Fruit fly (Drosophila melanogaster) whole organism, embryonic: Measurements from ENCODE around the gene CG2124.
A peak's percentile ranks its signal among the peaks of the same experiment; 100 is the strongest.

Source experiments
- CG10209 ChIP-seq: fragments of 200-800 bp; sonication (Bioruptor generic); optimal IDR thresholded peaks from 3 replicates; lab custom pipeline; 2017; ENCODE audit warnings: missing biosample characterization, mild to moderate bottlenecking, missing genetic modification characterization, missing genetic modification reagents
- CG1024 ChIP-seq: fragments of 200-800 bp; sonication (Bioruptor generic); IDR thresholded peaks from 2 replicates; pipeline ENCODE4 v1.3.6; 2022; ENCODE audit warnings: missing biosample characterization, missing genetic modification characterization
- CG10959 ChIP-seq: fragments of 200-800 bp; sonication (Bioruptor generic); IDR thresholded peaks from 2 replicates; pipeline ENCODE4 v1.3.6; 2022; ENCODE audit warnings: missing biosample characterization, missing genetic modification characterization
- CG11085 ChIP-seq: fragments of 200-800 bp; sonication (Bioruptor generic); IDR thresholded peaks from 2 replicates; pipeline ENCODE4 v1.3.6; 2022; ENCODE audit warnings: missing biosample characterization, missing genetic modification characterization
- CG11093 ChIP-seq: fragments of 200-800 bp; sonication (Bioruptor generic); IDR thresholded peaks from 3 replicates; pipeline ENCODE4 v1.3.6; 2022; ENCODE audit warnings: missing biosample characterization, missing genetic modification characterization
- CG11560 ChIP-seq: fragments of 200-800 bp; sonication (Bioruptor generic); IDR thresholded peaks from 3 replicates; pipeline ENCODE4 v1.3.6; 2022; ENCODE audit warnings: missing biosample characterization, missing genetic modification characterization
- CG12299 ChIP-seq: fragments of 200-800 bp; sonication (Bioruptor generic); optimal IDR thresholded peaks from 2 replicates; lab custom pipeline; 2018; ENCODE audit warnings: missing biosample characterization, mild to moderate bottlenecking, missing genetic modification characterization
- CG13296 ChIP-seq: fragments of 200-800 bp; sonication (Bioruptor generic); optimal IDR thresholded peaks from 3 replicates; lab custom pipeline; 2018; ENCODE audit warnings: missing biosample characterization, mild to moderate bottlenecking, missing genetic modification characterization
- CG13624 ChIP-seq: fragments of 200-800 bp; sonication (Bioruptor generic); optimal IDR thresholded peaks from 2 replicates; lab custom pipeline; 2016; ENCODE audit warnings: missing biosample characterization, missing genetic modification characterization
- CG14710 ChIP-seq: fragments of 200-800 bp; sonication (Bioruptor generic); optimal IDR thresholded peaks from 3 replicates; lab custom pipeline; 2019; ENCODE audit warnings: missing biosample characterization, mild to moderate bottlenecking, missing genetic modification characterization, moderate library complexity
- CG15479 ChIP-seq: fragments of 200-800 bp; sonication (Bioruptor generic); optimal IDR thresholded peaks from 3 replicates; lab custom pipeline; 2019; ENCODE audit warnings: missing biosample characterization, mild to moderate bottlenecking, missing genetic modification characterization, moderate library complexity
- CG17359 ChIP-seq: fragments of 200-800 bp; sonication (Bioruptor generic); optimal IDR thresholded peaks from 3 replicates; lab custom pipeline; 2018; ENCODE audit warnings: missing biosample characterization, mild to moderate bottlenecking, missing genetic modification characterization, moderate library complexity
- CG18599 ChIP-seq: fragments of 200-800 bp; sonication (Bioruptor generic); optimal IDR thresholded peaks from 3 replicates; lab custom pipeline; 2017; ENCODE audit warnings: missing biosample characterization, missing genetic modification characterization, mild to moderate bottlenecking, moderate library complexity, missing genetic modification reagents
- CG2116 ChIP-seq: fragments of 200-800 bp; sonication (Bioruptor generic); optimal IDR thresholded peaks from 3 replicates; lab custom pipeline; 2018; ENCODE audit warnings: missing biosample characterization, mild to moderate bottlenecking, missing genetic modification characterization
- CG33213 ChIP-seq: fragments of 200-800 bp; sonication (Bioruptor generic); optimal IDR thresholded peaks from 3 replicates; lab custom pipeline; 2016; ENCODE audit warnings: missing biosample characterization, missing genetic modification characterization
- CG34224 ChIP-seq: fragments of 200-800 bp; sonication (Bioruptor generic); IDR thresholded peaks from 3 replicates; pipeline ENCODE4 v1.3.6; 2022; ENCODE audit warnings: missing biosample characterization, missing genetic modification characterization; ENCODE audit not compliant: partially characterized antibody
- CG34376 ChIP-seq: fragments of 200-800 bp; sonication (Bioruptor generic); optimal IDR thresholded peaks from 2 replicates; lab custom pipeline; 2018; ENCODE audit warnings: missing biosample characterization, mild to moderate bottlenecking, missing genetic modification characterization
- CG4328 ChIP-seq: fragments of 200-800 bp; sonication (Bioruptor generic); optimal IDR thresholded peaks from 3 replicates; lab custom pipeline; 2017; ENCODE audit warnings: missing biosample characterization, missing genetic modification reagents, missing genetic modification characterization
- CG6175 ChIP-seq: fragments of 200-800 bp; sonication (Bioruptor generic); IDR thresholded peaks from 3 replicates; pipeline ENCODE4 v1.3.6; 2022; ENCODE audit warnings: missing biosample characterization, missing genetic modification characterization
- CG6272 ChIP-seq: fragments of 200-800 bp; sonication (Bioruptor generic); IDR thresholded peaks from 2 replicates; pipeline ENCODE4 v1.3.6; 2022; ENCODE audit warnings: missing biosample characterization, missing genetic modification characterization
- CG6813 ChIP-seq: fragments of 200-800 bp; sonication (Bioruptor generic); optimal IDR thresholded peaks from 2 replicates; lab custom pipeline; 2017; ENCODE audit warnings: missing biosample characterization, missing genetic modification characterization, mild to moderate bottlenecking, moderate library complexity, missing genetic modification reagents
- CG6854 ChIP-seq: fragments of 200-800 bp; sonication (Bioruptor generic); optimal IDR thresholded peaks from 3 replicates; lab custom pipeline; 2017; ENCODE audit warnings: missing biosample characterization, mild to moderate bottlenecking, missing genetic modification characterization
- CG7786 ChIP-seq: fragments of 200-800 bp; sonication (Bioruptor generic); optimal IDR thresholded peaks from 2 replicates; lab custom pipeline; 2016; ENCODE audit warnings: missing biosample characterization, missing genetic modification characterization
- CG7963 ChIP-seq: fragments of 200-800 bp; sonication (Bioruptor generic); IDR thresholded peaks from 3 replicates; pipeline ENCODE4 v1.3.6; 2022; ENCODE audit warnings: missing biosample characterization, missing genetic modification characterization; ENCODE audit not compliant: partially characterized antibody
- CG8924 ChIP-seq: fragments of 200-800 bp; optimal IDR thresholded peaks from 3 replicates; lab custom pipeline; 2019; ENCODE audit warnings: missing biosample characterization, mild to moderate bottlenecking, missing genetic modification characterization, moderate library complexity
- CkIIα-i1 ChIP-seq: fragments of 200-800 bp; sonication (Bioruptor generic); IDR thresholded peaks from 2 replicates; pipeline ENCODE4 v1.3.6; 2022; ENCODE audit warnings: missing biosample characterization, missing genetic modification characterization
- Doc2 ChIP-seq: fragments of 200-800 bp; sonication (Bioruptor generic); IDR thresholded peaks from 2 replicates; pipeline ENCODE4 v1.3.6; 2022; ENCODE audit warnings: missing biosample characterization, missing genetic modification characterization
- GATAe ChIP-seq: fragments of 200-800 bp; sonication (Bioruptor generic); conservative IDR thresholded peaks from 2 replicates; pipeline ENCODE4 v1.3.6; 2022; ENCODE audit warnings: missing biosample characterization, missing genetic modification characterization
- HLH4C ChIP-seq: fragments of 200-800 bp; sonication (Bioruptor generic); IDR thresholded peaks from 3 replicates; pipeline ENCODE4 v1.3.6; 2022; ENCODE audit warnings: missing biosample characterization, missing genetic modification characterization; ENCODE audit not compliant: partially characterized antibody
- Hr39 ChIP-seq: fragments of >200 bp; optimal IDR thresholded peaks from 2 replicates; lab custom pipeline; 2017
- NfI ChIP-seq: fragments of 200-800 bp; sonication (Bioruptor generic); optimal IDR thresholded peaks from 3 replicates; lab custom pipeline; 2018; ENCODE audit warnings: missing biosample characterization, mild to moderate bottlenecking, missing genetic modification characterization, moderate library complexity
- Sox102F ChIP-seq: fragments of 200-800 bp; sonication (Bioruptor generic); optimal IDR thresholded peaks from 2 replicates; lab custom pipeline; 2018; ENCODE audit warnings: missing biosample characterization, mild to moderate bottlenecking, missing genetic modification characterization, moderate library complexity
- ara ChIP-seq: fragments of 200-800 bp; sonication (Bioruptor generic); IDR thresholded peaks from 2 replicates; pipeline ENCODE4 v1.3.6; 2022; ENCODE audit warnings: missing biosample characterization, missing genetic modification characterization
- cato ChIP-seq: fragments of 200-800 bp; sonication (Bioruptor generic); optimal IDR thresholded peaks from 2 replicates; lab custom pipeline; 2016; ENCODE audit warnings: missing biosample characterization, missing genetic modification characterization, borderline replicate concordance
- dm ChIP-seq: fragments of 200-800 bp; sonication (Bioruptor generic); optimal IDR thresholded peaks from 3 replicates; lab custom pipeline; 2016; ENCODE audit warnings: missing biosample characterization, missing genetic modification characterization
- gem ChIP-seq: fragments of 200-800 bp; sonication (Bioruptor generic); optimal IDR thresholded peaks from 2 replicates; lab custom pipeline; 2019; ENCODE audit warnings: missing biosample characterization, mild to moderate bottlenecking, missing genetic modification characterization, moderate library complexity
- grau ChIP-seq: fragments of 200-800 bp; optimal IDR thresholded peaks from 3 replicates; lab custom pipeline; 2019; ENCODE audit warnings: missing biosample characterization, mild to moderate bottlenecking, missing genetic modification characterization, moderate library complexity
- gsb-n ChIP-seq: fragments of 200-800 bp; sonication (Bioruptor generic); optimal IDR thresholded peaks from 3 replicates; lab custom pipeline; 2018; ENCODE audit warnings: missing biosample characterization, mild to moderate bottlenecking, missing genetic modification characterization
- h ChIP-seq: fragments of >200 bp; optimal IDR thresholded peaks from 2 replicates; lab custom pipeline; 2017
- jing ChIP-seq: fragments of 200-800 bp; sonication (Bioruptor generic); optimal IDR thresholded peaks from 2 replicates; lab custom pipeline; 2018; ENCODE audit warnings: missing biosample characterization, mild to moderate bottlenecking, missing genetic modification characterization
- mam ChIP-seq: fragments of 200-800 bp; sonication (Bioruptor generic); optimal IDR thresholded peaks from 3 replicates; lab custom pipeline; 2016; ENCODE audit warnings: missing biosample characterization, missing genetic modification characterization
- nerfin-2 ChIP-seq: fragments of 200-800 bp; sonication (Bioruptor generic); IDR thresholded peaks from 2 replicates; pipeline ENCODE4 v1.3.6; 2022; ENCODE audit warnings: missing biosample characterization, missing genetic modification characterization; ENCODE audit not compliant: partially characterized antibody
- oc ChIP-seq: fragments of 200-800 bp; sonication (Bioruptor generic); optimal IDR thresholded peaks from 2 replicates; lab custom pipeline; 2018; ENCODE audit warnings: missing biosample characterization, mild to moderate bottlenecking, missing genetic modification characterization, moderate library complexity
- odd ChIP-seq: fragments of 200-800 bp; sonication (Bioruptor generic); optimal IDR thresholded peaks from 2 replicates; lab custom pipeline; 2017; ENCODE audit warnings: missing biosample characterization, mild to moderate bottlenecking, missing genetic modification characterization
- org-1 ChIP-seq: fragments of 200-800 bp; sonication (Bioruptor generic); optimal IDR thresholded peaks from 2 replicates; lab custom pipeline; 2017; ENCODE audit warnings: missing biosample characterization, missing genetic modification characterization
- row ChIP-seq: fragments of 200-800 bp; sonication (Bioruptor generic); IDR thresholded peaks from 3 replicates; pipeline ENCODE4 v1.3.6; 2022; ENCODE audit warnings: missing biosample characterization, missing genetic modification characterization
- sna ChIP-seq: fragments of 200-800 bp; sonication (Bioruptor generic); IDR thresholded peaks from 2 replicates; pipeline ENCODE4 v1.3.6; 2022; ENCODE audit warnings: missing biosample characterization, missing genetic modification characterization; ENCODE audit not compliant: partially characterized antibody
- sqz ChIP-seq: fragments of 200-800 bp; sonication (Bioruptor generic); optimal IDR thresholded peaks from 3 replicates; lab custom pipeline; 2018; ENCODE audit warnings: missing biosample characterization, mild to moderate bottlenecking, missing genetic modification characterization
- tin ChIP-seq: fragments of 200-800 bp; sonication (Bioruptor generic); optimal IDR thresholded peaks from 3 replicates; lab custom pipeline; 2016; ENCODE audit warnings: missing biosample characterization, missing genetic modification characterization
- tio ChIP-seq: fragments of 200-800 bp; sonication (Bioruptor generic); optimal IDR thresholded peaks from 2 replicates; lab custom pipeline; 2017; ENCODE audit warnings: missing biosample characterization, missing genetic modification characterization, inconsistent platforms
- tna ChIP-seq: fragments of 200-800 bp; sonication (Bioruptor generic); IDR thresholded peaks from 2 replicates; pipeline ENCODE4 v1.3.6; 2022; ENCODE audit warnings: missing biosample characterization, missing genetic modification characterization; ENCODE audit not compliant: partially characterized antibody
- zf30C ChIP-seq: fragments of 200-800 bp; sonication (Bioruptor generic); optimal IDR thresholded peaks from 3 replicates; lab custom pipeline; 2018; ENCODE audit warnings: missing biosample characterization, mild to moderate bottlenecking, missing genetic modification characterization

CG2124 gene

DNA sequence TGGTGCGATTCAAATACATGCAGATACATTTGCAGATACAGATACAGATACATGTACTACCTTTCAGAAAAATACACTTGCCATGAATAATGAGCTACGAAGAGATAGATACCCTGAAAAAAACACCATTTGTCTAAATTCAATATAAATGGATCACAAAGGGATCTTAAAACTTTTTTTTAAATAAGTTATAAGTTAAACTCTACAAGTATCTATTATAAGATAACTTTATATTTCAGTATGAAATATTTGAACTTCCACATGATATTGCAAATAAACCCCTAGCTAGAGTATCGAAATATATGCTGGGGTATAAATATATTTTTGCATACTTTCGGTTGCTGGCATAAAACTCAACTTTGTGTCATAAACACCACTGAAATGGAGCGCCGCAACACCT is 34.5 kb upstream of the CG2124 start:
- TF ChIP-seq CG7786 (no peak), CG2116 (GFP tag; lab: Kevin White, UChicago) (no peak), CG6813 (GFP tag; lab: Kevin White, UChicago) (no peak), gem (peak; percentile 84), CG10209 (peak; percentile 49), CG34224 (GFP tag; lab: Robert Waterston, UW) (no peak), oc (peak; percentile 20), h (no peak), CG8924 (tag; lab: Kevin White, UChicago) (peak; percentile 55), dm (GFP tag; lab: Kevin White, UChicago) (no peak), CkIIα-i1 (no peak), mam (no peak), cato (no peak), CG7963 (GFP tag; lab: Robert Waterston, UW) (no peak), CG13296 (GFP tag; lab: Kevin White, UChicago) (no peak), GATAe (GFP tag; lab: Robert Waterston, UW) (no peak), tna (no peak), sqz (GFP tag; lab: Kevin White, UChicago) (no peak), CG14710 (tag; lab: Kevin White, UChicago) (peak; percentile 23), CG12299 (tag; lab: Kevin White, UChicago) (no peak), nerfin-2 (GFP tag; lab: Robert Waterston, UW) (no peak), Sox102F (GFP tag; lab: Kevin White, UChicago) (peak; percentile 79), CG15479 (no peak), CG6854 (GFP tag; lab: Kevin White, UChicago) (no peak), CG4328 (GFP tag; lab: Kevin White, UChicago) (no peak), CG17359 (tag; lab: Kevin White, UChicago) (peak; percentile 62), CG11085 (GFP tag; lab: Robert Waterston, UW) (no peak), CG11560 (tag; lab: Robert Waterston, UW) (no peak; the same call in 2 of the 3 replicates), CG34376 (GFP tag; lab: Kevin White, UChicago) (no peak), tin (GFP tag; lab: Kevin White, UChicago) (peak; percentile 16), CG10959 (GFP tag; lab: Robert Waterston, UW) (no peak), tio (GFP tag; lab: Kevin White, UChicago) (peak; percentile 25), Doc2 (GFP tag; lab: Robert Waterston, UW) (no peak), sna (GFP tag; lab: Robert Waterston, UW) (no peak), CG13624 (no peak), CG6272 (no peak), row (GFP tag; lab: Robert Waterston, UW) (peak; percentile 80), jing (GFP tag; lab: Kevin White, UChicago) (no peak), CG11093 (GFP tag; lab: Robert Waterston, UW) (no peak), odd (GFP tag; lab: Kevin White, UChicago) (no peak), CG6175 (GFP tag; lab: Robert Waterston, UW) (no peak), org-1 (GFP tag; lab: Kevin White, UChicago) (peak; percentile 21), Hr39 (lab: Kevin White, UChicago) (no peak), CG33213 (GFP tag; lab: Kevin White, UChicago) (no peak), HLH4C (GFP tag; lab: Robert Waterston, UW) (no peak), CG1024 (GFP tag; lab: Robert Waterston, UW) (no peak), NfI (peak; percentile 28), ara (no peak), gsb-n (tag; lab: Kevin White, UChicago) (peak; percentile 14), zf30C (no peak), grau (peak; percentile 72), CG18599 (GFP tag; lab: Kevin White, UChicago) (peak; percentile 65)
